Worm (Caenorhabditis elegans) whole organism, L1 larva: ENCODE measurements around the gene C06E4.1.

Source experiments
- C16A3.4 ChIP-seq: fragments of 150-350 bp; optimal IDR thresholded peaks from 2 replicates; lab custom pipeline; 2014; ENCODE audit warnings: missing biosample characterization, missing genetic modification characterization
- F16B12.6 ChIP-seq: fragments of 150-350 bp; optimal IDR thresholded peaks from 2 replicates; lab custom pipeline; 2014; ENCODE audit warnings: missing biosample characterization, missing genetic modification characterization
- alr-1 ChIP-seq: fragments of 200-800 bp; sonication (Bioruptor generic); optimal IDR thresholded peaks from 2 replicates; lab custom pipeline; 2018; ENCODE audit warnings: borderline replicate concordance, mild to moderate bottlenecking, missing genetic modification characterization, missing compliant biosample characterization
- ama-1 ChIP-seq: fragments of 150-350 bp; optimal IDR thresholded peaks from 2 replicates; lab custom pipeline; 2014
- ceh-63 ChIP-seq: fragments of 200-800 bp; sonication (Bioruptor generic); optimal IDR thresholded peaks from 2 replicates; lab custom pipeline; 2018; ENCODE audit warnings: mild to moderate bottlenecking, missing genetic modification characterization, missing compliant biosample characterization
- ceh-82 ChIP-seq, 3 experiments: fragments of 150-350 bp in 1 of 3; sonication (generic microtip) in 2 of 3; optimal IDR thresholded peaks; 2 replicates each; lab custom pipeline; 2014 to 2017; ENCODE audit warnings: missing biosample characterization in 3 of 3, missing genetic modification characterization in 3 of 3
- ceh-88 ChIP-seq: fragments of 200-800 bp; sonication (Bioruptor generic); IDR thresholded peaks from 2 replicates; pipeline ENCODE4 v1.3.6; 2022; ENCODE audit warnings: missing genetic modification characterization, missing compliant biosample characterization
- dpl-1 ChIP-seq, 3 experiments: fragments of 150-350 bp in 2 of 3; sonication (generic microtip) in 1 of 3; optimal IDR thresholded peaks; 2 replicates each; lab custom pipeline; 2014 to 2017; ENCODE audit warnings: missing biosample characterization in 3 of 3, missing genetic modification characterization in 3 of 3, missing genetic modification reagents in 3 of 3
- dsc-1 ChIP-seq: sonication (generic microtip); optimal IDR thresholded peaks from 2 replicates; lab custom pipeline; 2016; ENCODE audit warnings: mild to moderate bottlenecking, missing genetic modification characterization, missing compliant biosample characterization
- efl-1 ChIP-seq, 4 experiments: fragments of 150-350 bp; optimal IDR thresholded peaks in 3 of 4; peaks in 1 of 4; 1 replicate in 1 of 4; 2 replicates in 3 of 4; lab custom pipeline; 2014; ENCODE audit warnings: missing biosample characterization in 2 of 4, missing genetic modification characterization in 2 of 4, missing genetic modification reagents in 2 of 4
- efl-3 ChIP-seq: fragments of 200-800 bp; sonication (Bioruptor generic); optimal IDR thresholded peaks from 2 replicates; lab custom pipeline; 2018; ENCODE audit warnings: mild to moderate bottlenecking, missing genetic modification characterization, missing compliant biosample characterization
- fkh-4 ChIP-seq: sonication (generic microtip); optimal IDR thresholded peaks from 2 replicates; lab custom pipeline; 2016; ENCODE audit warnings: missing compliant biosample characterization, missing genetic modification characterization, borderline replicate concordance
- fos-1 ChIP-seq: fragments of 150-350 bp; optimal IDR thresholded peaks from 2 replicates; lab custom pipeline; 2014; ENCODE audit warnings: missing biosample characterization, missing genetic modification characterization
- grh-1 ChIP-seq: fragments of 200-800 bp; sonication (Bioruptor generic); IDR thresholded peaks from 2 replicates; pipeline ENCODE4 v1.3.6; 2022; ENCODE audit warnings: missing genetic modification reagents, missing genetic modification characterization, missing compliant biosample characterization
- isw-1 ChIP-seq: fragments of 200-800 bp; sonication (Bioruptor generic); IDR thresholded peaks from 2 replicates; pipeline ENCODE4 v1.3.6; 2022; ENCODE audit warnings: missing genetic modification characterization, missing compliant biosample characterization
- jun-1 ChIP-seq: fragments of 150-350 bp; optimal IDR thresholded peaks from 2 replicates; lab custom pipeline; 2014; ENCODE audit warnings: missing biosample characterization, missing genetic modification reagents, missing genetic modification characterization
- lin-13 ChIP-seq: fragments of 150-350 bp; optimal IDR thresholded peaks from 2 replicates; lab custom pipeline; 2014; ENCODE audit warnings: missing biosample characterization, missing genetic modification reagents, missing genetic modification characterization
- lin-14 ChIP-seq: fragments of 200-800 bp; sonication (Bioruptor generic); optimal IDR thresholded peaks from 2 replicates; lab custom pipeline; 2018; ENCODE audit warnings: mild to moderate bottlenecking, missing genetic modification characterization, moderate library complexity, missing compliant biosample characterization
- lin-15B ChIP-seq: fragments of 150-350 bp; sonication (generic microtip); optimal IDR thresholded peaks from 3 replicates; lab custom pipeline; 2014; ENCODE audit warnings: missing biosample characterization, missing genetic modification characterization
- lin-35 ChIP-seq, 2 experiments: fragments of 150-350 bp; optimal IDR thresholded peaks; 2 replicates each; lab custom pipeline; 2014; ENCODE audit warnings: missing biosample characterization in 2 of 2, missing genetic modification characterization in 2 of 2, missing genetic modification reagents in 2 of 2
- lir-3 ChIP-seq: sonication (generic microtip); optimal IDR thresholded peaks from 2 replicates; lab custom pipeline; 2016; ENCODE audit warnings: mild to moderate bottlenecking, missing genetic modification characterization, moderate library complexity, missing compliant biosample characterization; ENCODE audit not compliant: poor library complexity
- lsy-2 ChIP-seq, 2 experiments: fragments of 150-350 bp; optimal IDR thresholded peaks; 2 replicates each; lab custom pipeline; 2014; ENCODE audit warnings: missing biosample characterization in 2 of 2, missing genetic modification characterization in 2 of 2
- mep-1 ChIP-seq: fragments of 150-350 bp; optimal IDR thresholded peaks from 2 replicates; lab custom pipeline; 2014; ENCODE audit warnings: missing biosample characterization, missing genetic modification characterization
- nhr-19 ChIP-seq: fragments of 200-800 bp; sonication (Bioruptor generic); conservative IDR thresholded peaks from 2 replicates; pipeline ENCODE4 v1.3.6; 2022; ENCODE audit warnings: missing genetic modification characterization, missing compliant biosample characterization
- nhr-20 ChIP-seq: sonication (generic microtip); optimal IDR thresholded peaks from 2 replicates; lab custom pipeline; 2016; ENCODE audit warnings: mild to moderate bottlenecking, missing genetic modification characterization, missing compliant biosample characterization
- nhr-28 ChIP-seq: fragments of 150-350 bp; optimal IDR thresholded peaks from 2 replicates; lab custom pipeline; 2014; ENCODE audit warnings: missing biosample characterization, missing genetic modification characterization
- nhr-71 ChIP-seq: sonication (generic microtip); optimal IDR thresholded peaks from 2 replicates; lab custom pipeline; 2016; ENCODE audit warnings: mild to moderate bottlenecking, missing genetic modification characterization, moderate library complexity, missing compliant biosample characterization
- nhr-76 ChIP-seq: sonication (generic microtip); optimal IDR thresholded peaks from 2 replicates; lab custom pipeline; 2017; ENCODE audit warnings: missing biosample characterization, missing genetic modification characterization
- nhr-85 ChIP-seq: sonication (generic microtip); peaks from one replicate; lab custom pipeline; 2016; ENCODE audit warnings: missing genetic modification characterization, inconsistent platforms, missing compliant biosample characterization
- nhr-90 ChIP-seq: sonication (generic microtip); optimal IDR thresholded peaks from 2 replicates; lab custom pipeline; 2016; ENCODE audit warnings: mild to moderate bottlenecking, missing genetic modification characterization, missing compliant biosample characterization; ENCODE audit not compliant: poor library complexity
- pax-3 ChIP-seq: fragments of 200-800 bp; sonication (Bioruptor generic); optimal IDR thresholded peaks from 2 replicates; lab custom pipeline; 2018; ENCODE audit warnings: mild to moderate bottlenecking, missing genetic modification characterization, moderate library complexity, missing compliant biosample characterization
- rnt-1 ChIP-seq: sonication (generic microtip); optimal IDR thresholded peaks from 2 replicates; lab custom pipeline; 2016; ENCODE audit warnings: mild to moderate bottlenecking, missing genetic modification characterization, moderate library complexity, missing compliant biosample characterization
- skn-1 ChIP-seq: fragments of 150-350 bp; optimal IDR thresholded peaks from 2 replicates; lab custom pipeline; 2014; ENCODE audit warnings: missing biosample characterization, missing genetic modification characterization
- snu-23 ChIP-seq: sonication (generic microtip); optimal IDR thresholded peaks from 2 replicates; lab custom pipeline; 2016; ENCODE audit warnings: missing genetic modification characterization, missing compliant biosample characterization
- sox-4 ChIP-seq: sonication (generic microtip); optimal IDR thresholded peaks from 2 replicates; lab custom pipeline; 2016; ENCODE audit warnings: missing genetic modification characterization, missing compliant biosample characterization
- tbx-2 ChIP-seq: sonication (generic microtip); optimal IDR thresholded peaks from 2 replicates; lab custom pipeline; 2016; ENCODE audit warnings: missing genetic modification characterization, missing compliant biosample characterization
- xbp-1 ChIP-seq: sonication (generic microtip); optimal IDR thresholded peaks from 2 replicates; lab custom pipeline; 2016; ENCODE audit warnings: missing genetic modification characterization, missing compliant biosample characterization
- zip-4 ChIP-seq: fragments of 200-800 bp; sonication (Bioruptor generic); optimal IDR thresholded peaks from 2 replicates; lab custom pipeline; 2018; ENCODE audit warnings: mild to moderate bottlenecking, missing genetic modification characterization, moderate library complexity, missing compliant biosample characterization
- ztf-4 ChIP-seq: fragments of 150-350 bp; optimal IDR thresholded peaks from 2 replicates; lab custom pipeline; 2014; ENCODE audit warnings: missing biosample characterization, missing genetic modification characterization

C06E4.1 gene

ce11 chrIV:7309678-7310077 lies 26.6 kb downstream of the C06E4.1 start:
- no peak for TF ChIP-seq nhr-19 (GFP tag; lab: Robert Waterston, UW)
- TF ChIP-seq zip-4 (GFP tag; lab: Kevin White, UChicago): no peak
- TF ChIP-seq lin-14: peak; percentile 52
- TF ChIP-seq snu-23 (GFP tag; lab: Kevin White, UChicago): peak; percentile 16
- TF ChIP-seq nhr-71 (tag; lab: Kevin White, UChicago): peak; percentile 15
- TF ChIP-seq nhr-90: no peak
- TF ChIP-seq nhr-76 (tag; lab: Kevin White, UChicago): no peak
- no peak for TF ChIP-seq tbx-2 (tag; lab: Kevin White, UChicago)
- peak; percentile 76 for TF ChIP-seq nhr-85 (tag; lab: Kevin White, UChicago)
- no peak for TF ChIP-seq efl-3 (GFP tag; lab: Kevin White, UChicago)
- TF ChIP-seq nhr-20 (tag; lab: Kevin White, UChicago): peak; percentile 11

DNA sequence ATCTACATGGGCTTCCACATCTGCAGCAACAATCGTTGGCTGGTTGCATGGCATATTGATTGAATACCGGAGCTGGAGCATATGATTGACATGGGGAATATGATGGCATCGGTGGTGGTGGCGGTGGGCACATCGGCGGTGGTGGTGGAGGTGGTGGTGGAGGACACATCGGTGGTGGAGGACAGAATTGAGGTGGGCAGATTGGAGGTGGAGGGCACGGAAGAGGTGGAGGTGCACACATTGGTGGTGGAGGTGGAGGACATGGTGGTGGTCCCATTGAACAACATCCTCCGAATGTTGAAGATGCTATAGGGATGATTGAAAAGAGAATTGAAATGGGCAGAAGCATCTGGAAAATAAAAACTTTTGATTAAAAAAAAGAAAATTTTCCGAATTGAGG lies 27.4 kb downstream of the C06E4.1 start, which contains the start of gene grl-4:
Gene grl-4, minus strand, starts transcription at position 351 of the 400 bp plus-strand sequence.
- no peak for TF ChIP-seq lin-15B (tag; lab: Kevin White, UChicago)
- no peak for TF ChIP-seq ztf-4 (tag; lab: Kevin White, UChicago)
- TF ChIP-seq ama-1 (lab: Kevin White, UChicago): no peak
- TF ChIP-seq efl-1 (optimal IDR thresholded peaks at IDR 0.05; lab: Kevin White, UChicago): no peak
- peak in 1 of 2 experiments; percentile 53 for TF ChIP-seq efl-1 (GFP tag; optimal IDR thresholded peaks at IDR 0.05 in 1 of 2; lab: Kevin White, UChicago)
- TF ChIP-seq, all 84 proteins: peak for 1

- TF ChIP-seq lin-13 (GFP tag; lab: Kevin White, UChicago) (no peak), lir-3 (tag; lab: Kevin White, UChicago) (no peak), ama-1 (lab: Kevin White, UChicago) (peak; percentile 14), tbx-2 (tag; lab: Kevin White, UChicago) (no peak), pax-3 (tag; lab: Kevin White, UChicago) (no peak), lin-14 (peak; percentile 0), alr-1 (tag; lab: Kevin White, UChicago) (no peak), nhr-85 (tag; lab: Kevin White, UChicago) (peak; percentile 77), fos-1 (no peak), ceh-82 (tag; optimal IDR thresholded peaks at IDR 0.05; lab: Kevin White, UChicago) (no peak), efl-3 (GFP tag; lab: Kevin White, UChicago) (no peak), jun-1 (no peak)
Measured at ce11 chrIV:7310842-7311241, 27.8 kb downstream of the C06E4.1 start.

- TF ChIP-seq efl-1 (optimal IDR thresholded peaks at IDR 0.05; lab: Kevin White, UChicago) (no peak), efl-1 (GFP tag; optimal IDR thresholded peaks at IDR 0.05 in 1 of 2; lab: Kevin White, UChicago) (peak in 1 of 2 experiments; percentile 65), nhr-28 (no peak), nhr-85 (tag; lab: Kevin White, UChicago) (peak; percentile 69)
- TF ChIP-seq, all 84 proteins: peak for 2
Measured at ce11 chrIV:7312620-7313194, 29.6 kb downstream of the C06E4.1 start.

DNA sequence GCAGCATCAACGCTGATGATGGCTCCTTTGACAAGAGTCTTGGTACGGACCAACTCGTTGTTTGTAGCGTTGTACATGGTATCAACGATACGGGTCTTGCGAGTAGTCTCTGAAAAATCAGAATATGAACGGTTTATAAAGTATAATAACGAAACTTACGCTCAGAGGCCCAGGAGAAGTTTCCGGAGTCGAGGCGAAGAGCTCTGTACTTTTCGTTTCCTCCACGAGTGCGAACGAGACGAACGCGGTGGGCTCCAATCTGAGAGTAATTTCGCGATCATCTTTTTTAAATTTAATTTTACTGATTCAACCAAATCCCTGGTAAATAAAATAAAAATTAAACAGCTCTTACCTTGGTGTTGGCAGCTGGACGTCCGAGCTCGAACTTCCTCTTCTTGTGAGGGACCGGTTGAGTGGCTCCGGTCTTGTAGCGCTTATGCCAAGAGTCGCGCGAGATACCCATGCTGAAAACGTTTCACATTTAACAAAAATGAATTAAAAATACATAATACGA lies 30.4 kb downstream of the C06E4.1 start, which contains the start of gene rps-8:
Gene rps-8, minus strand, starts transcription at position 464 of the 514 bp plus-strand sequence.
- TF ChIP-seq lin-35 (GFP tag; optimal IDR thresholded peaks at IDR 0.05; lab: Kevin White, UChicago): no peak
- TF ChIP-seq dsc-1: peak; percentile 14
- no peak for TF ChIP-seq efl-1 (optimal IDR thresholded peaks at IDR 0.05; lab: Kevin White, UChicago)
- peak in 1 of 2 experiments; percentile 4 for TF ChIP-seq efl-1 (GFP tag; optimal IDR thresholded peaks at IDR 0.05 in 1 of 2; lab: Kevin White, UChicago)
- TF ChIP-seq sox-4 (tag; lab: Kevin White, UChicago): no peak
- TF ChIP-seq lin-13 (GFP tag; lab: Kevin White, UChicago): no peak

DNA sequence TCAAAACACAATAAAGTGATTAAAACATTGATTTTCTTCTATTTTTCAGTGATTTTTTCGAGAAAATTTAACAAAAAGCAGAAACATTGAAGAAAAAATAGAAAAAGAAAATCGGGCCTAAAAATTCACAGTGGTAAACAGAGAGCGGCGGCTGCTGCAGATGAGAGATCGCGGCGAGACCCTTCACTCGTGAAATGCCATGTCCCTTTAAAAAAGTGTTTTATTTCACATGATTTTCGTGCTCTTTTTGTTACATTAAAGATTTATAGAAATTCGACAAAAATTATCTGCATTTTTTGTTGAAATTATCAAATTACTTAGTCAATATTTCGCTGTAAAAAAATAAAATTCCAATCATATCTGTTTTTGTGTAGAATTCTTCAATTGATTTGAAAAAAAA lies 30.9 kb downstream of the C06E4.1 start:
- TF ChIP-seq nhr-85 (tag; lab: Kevin White, UChicago) (peak; percentile 80), dsc-1 (peak; percentile 37), ceh-63 (GFP tag; lab: Kevin White, UChicago) (no peak), skn-1 (tag; lab: Kevin White, UChicago) (peak; percentile 34), fkh-4 (tag; lab: Kevin White, UChicago) (no peak), ceh-88 (no peak), mep-1 (tag; lab: Kevin White, UChicago) (peak; percentile 63), lin-13 (GFP tag; lab: Kevin White, UChicago) (peak; percentile 8), xbp-1 (tag; lab: Kevin White, UChicago) (peak; percentile 32), C16A3.4 (tag; lab: Kevin White, UChicago) (peak; percentile 60), nhr-90 (peak; percentile 41), lsy-2 (tag; optimal IDR thresholded peaks at IDR 0.05; lab: Kevin White, UChicago) (peak; percentile 61 to 86), F16B12.6 (tag; lab: Kevin White, UChicago) (peak; percentile 25), grh-1 (GFP tag; lab: Robert Waterston, UW) (no peak), rnt-1 (tag; lab: Kevin White, UChicago) (peak; percentile 54), dpl-1 (GFP tag; optimal IDR thresholded peaks at IDR 0.05; lab: Kevin White, UChicago) (peak; percentile 46 to 65 (median 60)), isw-1 (GFP tag; lab: Robert Waterston, UW) (peak; percentile 9; the same call in 1 of the 2 replicates)
